Fruit fly (Drosophila melanogaster) whole organism: ENCODE results near the gene Eip63E.

Experiments
- CG8478 ChIP-seq: fragments of >200 bp; optimal IDR thresholded peaks from 2 replicates; lab custom pipeline; 2018; ENCODE audit warnings: inconsistent platforms
- Dll ChIP-seq: fragments of >200 bp; optimal IDR thresholded peaks from 2 replicates; lab custom pipeline; 2017
- EcR ChIP-seq, 2 experiments: fragments of >200 bp; optimal IDR thresholded peaks; 2 replicates each; lab custom pipeline; 2017; ENCODE audit warnings: missing biosample characterization in 2 of 2, missing genetic modification characterization in 2 of 2, missing genetic modification reagents in 2 of 2
- pan ChIP-seq: fragments of >200 bp; optimal IDR thresholded peaks from 2 replicates; lab custom pipeline; 2017
- psq ChIP-seq: fragments of >200 bp; optimal IDR thresholded peaks from 2 replicates; lab custom pipeline; 2017
- usp ChIP-seq: fragments of >200 bp; optimal IDR thresholded peaks from 2 replicates; lab custom pipeline; 2017; ENCODE audit warnings: missing biosample characterization, missing genetic modification characterization, mixed read lengths

DNA sequence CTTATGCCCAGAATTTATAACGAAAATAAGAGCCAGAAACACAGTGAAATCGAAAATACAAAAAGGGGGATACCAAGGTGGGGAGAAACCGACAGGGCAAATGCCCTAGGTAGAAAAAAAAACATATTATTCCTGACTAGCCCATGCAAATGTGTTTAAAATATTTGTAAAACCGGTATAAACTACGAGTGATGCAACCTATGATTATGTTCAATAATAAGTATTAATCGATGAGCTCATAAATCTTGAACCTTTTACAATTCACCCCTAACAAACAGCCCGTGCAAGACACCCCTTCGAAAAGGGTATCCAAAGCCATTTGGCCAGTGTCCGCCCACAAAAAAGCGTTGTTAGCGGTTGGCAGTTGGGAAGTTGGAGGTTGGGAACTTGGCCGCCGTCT, 142.3 kb downstream of the Eip63E start:
- TF ChIP-seq pan (lab: Kevin White, UChicago) (no peak), psq (lab: Kevin White, UChicago) (no peak), usp (GFP tag; lab: Kevin White, UChicago) (no peak), EcR (GFP tag; optimal IDR thresholded peaks at IDR 0.05; lab: Kevin White, UChicago) (no peak), CG8478 (lab: Kevin White, UChicago) (no peak), Dll (lab: Kevin White, UChicago) (no peak)
